Worm (Caenorhabditis elegans) whole organism, young adult: Measurements from ENCODE around the gene C09B9.2.

ENCODE experiments used
- C17E4.6 ChIP-seq: fragments of 200-800 bp; sonication (Bioruptor generic); IDR thresholded peaks from 2 replicates; pipeline ENCODE4 v1.3.6; 2022; ENCODE audit warnings: missing genetic modification reagents, missing genetic modification characterization, missing compliant biosample characterization
- F22D6.2 ChIP-seq: sonication (generic microtip); optimal IDR thresholded peaks from 2 replicates; lab custom pipeline; 2016; ENCODE audit warnings: mild to moderate bottlenecking, missing genetic modification characterization, missing compliant biosample characterization
- F23B12.7 ChIP-seq: sonication (generic microtip); optimal IDR thresholded peaks from 2 replicates; lab custom pipeline; 2017; ENCODE audit warnings: missing genetic modification characterization, mild to moderate bottlenecking, missing compliant biosample characterization, antibody characterized with exemption, moderate library complexity; ENCODE audit not compliant: insufficient read depth
- F52B5.7 ChIP-seq: sonication (generic microtip); optimal IDR thresholded peaks from 2 replicates; lab custom pipeline; 2016; ENCODE audit warnings: mild to moderate bottlenecking, missing genetic modification characterization, missing compliant biosample characterization
- K12H6.12 ChIP-seq: fragments of 200-800 bp; sonication (Bioruptor generic); optimal IDR thresholded peaks from 2 replicates; lab custom pipeline; 2018; ENCODE audit warnings: mild to moderate bottlenecking, missing genetic modification characterization, missing compliant biosample characterization
- Y53F4B.3 ChIP-seq: fragments of 200-800 bp; sonication (Bioruptor generic); IDR thresholded peaks from 2 replicates; pipeline ENCODE4 v1.3.6; 2022; ENCODE audit warnings: missing genetic modification reagents, missing genetic modification characterization, missing compliant biosample characterization
- Y56A3A.18 ChIP-seq: fragments of 200-800 bp; sonication (Bioruptor generic); IDR thresholded peaks from 2 replicates; pipeline ENCODE4 v1.3.6; 2022; ENCODE audit warnings: missing genetic modification reagents, missing genetic modification characterization, missing compliant biosample characterization
- Y67H2A.10 ChIP-seq: fragments of 200-800 bp; sonication (Bioruptor generic); conservative IDR thresholded peaks from 2 replicates; pipeline ENCODE4 v1.3.6; 2022; ENCODE audit warnings: missing genetic modification reagents, missing genetic modification characterization, missing compliant biosample characterization
- akir-1 ChIP-seq: fragments of 200-800 bp; sonication (Bioruptor generic); optimal IDR thresholded peaks from 2 replicates; lab custom pipeline; 2018; ENCODE audit warnings: mild to moderate bottlenecking, missing genetic modification characterization, moderate library complexity, missing compliant biosample characterization
- aptf-2 ChIP-seq: fragments of 200-800 bp; sonication (Bioruptor generic); conservative IDR thresholded peaks from 2 replicates; pipeline ENCODE4 v1.3.6; 2022; ENCODE audit warnings: missing genetic modification reagents, missing genetic modification characterization, missing compliant biosample characterization
- aptf-3 ChIP-seq: fragments of 200-800 bp; sonication (Bioruptor generic); IDR thresholded peaks from 2 replicates; pipeline ENCODE4 v1.3.6; 2022; ENCODE audit warnings: missing genetic modification characterization, missing compliant biosample characterization
- bed-1 ChIP-seq: fragments of 200-800 bp; sonication (Bioruptor generic); IDR thresholded peaks from 2 replicates; pipeline ENCODE4 v1.3.6; 2022; ENCODE audit warnings: missing genetic modification reagents, missing genetic modification characterization, missing compliant biosample characterization
- ccch-3 ChIP-seq: fragments of 200-800 bp; sonication (Bioruptor generic); optimal IDR thresholded peaks from 2 replicates; lab custom pipeline; 2018; ENCODE audit warnings: mild to moderate bottlenecking, missing genetic modification characterization, missing compliant biosample characterization
- ceh-100 ChIP-seq: fragments of 200-800 bp; sonication (Bioruptor generic); IDR thresholded peaks from 2 replicates; pipeline ENCODE4 v1.3.6; 2022; ENCODE audit warnings: missing genetic modification reagents, missing genetic modification characterization, missing compliant biosample characterization
- ceh-27 ChIP-seq: fragments of 200-800 bp; sonication (Bioruptor generic); optimal IDR thresholded peaks from 2 replicates; lab custom pipeline; 2018; ENCODE audit warnings: mild to moderate bottlenecking, missing genetic modification characterization, moderate library complexity, missing compliant biosample characterization
- ceh-79 ChIP-seq: sonication (generic microtip); optimal IDR thresholded peaks from 2 replicates; lab custom pipeline; 2017; ENCODE audit warnings: mild to moderate bottlenecking, missing genetic modification characterization, missing compliant biosample characterization
- ceh-91 ChIP-seq: fragments of 200-800 bp; sonication (Bioruptor generic); IDR thresholded peaks from 2 replicates; pipeline ENCODE4 v1.3.6; 2022; ENCODE audit warnings: missing genetic modification reagents, missing genetic modification characterization, missing compliant biosample characterization
- dox-1 ChIP-seq: fragments of 200-800 bp; sonication (Bioruptor generic); IDR thresholded peaks from 2 replicates; pipeline ENCODE4 v1.3.6; 2022; ENCODE audit warnings: missing genetic modification reagents, missing genetic modification characterization, missing compliant biosample characterization
- egrh-3 ChIP-seq: fragments of 200-800 bp; sonication (Bioruptor generic); IDR thresholded peaks from 2 replicates; pipeline ENCODE4 v1.3.6; 2022; ENCODE audit warnings: missing genetic modification reagents, missing genetic modification characterization, missing compliant biosample characterization
- fkh-3 ChIP-seq: sonication (generic microtip); optimal IDR thresholded peaks from 2 replicates; lab custom pipeline; 2016; ENCODE audit warnings: mild to moderate bottlenecking, missing genetic modification characterization, missing compliant biosample characterization
- him-1 ChIP-seq: sonication (generic microtip); optimal IDR thresholded peaks from 2 replicates; lab custom pipeline; 2016; ENCODE audit warnings: missing genotype, missing genetic modification reagents, missing genetic modification characterization, missing compliant biosample characterization
- hmg-20 ChIP-seq: fragments of 200-800 bp; sonication (Bioruptor generic); IDR thresholded peaks from 2 replicates; pipeline ENCODE4 v1.3.6; 2022; ENCODE audit warnings: missing genetic modification reagents, missing genetic modification characterization, missing compliant biosample characterization
- lir-1 ChIP-seq: fragments of 200-800 bp; sonication (Bioruptor generic); conservative IDR thresholded peaks from 2 replicates; pipeline ENCODE4 v1.3.6; 2022; ENCODE audit warnings: missing genetic modification reagents, missing genetic modification characterization, missing compliant biosample characterization
- madf-8 ChIP-seq: fragments of 200-800 bp; sonication (Bioruptor generic); conservative IDR thresholded peaks from 2 replicates; pipeline ENCODE4 v1.3.6; 2022; ENCODE audit warnings: missing genetic modification reagents, missing genetic modification characterization, missing compliant biosample characterization
- nfya-2 ChIP-seq: fragments of 200-800 bp; sonication (Bioruptor generic); IDR thresholded peaks from 2 replicates; pipeline ENCODE4 v1.3.6; 2022; ENCODE audit warnings: missing genetic modification reagents, missing genetic modification characterization, missing compliant biosample characterization
- nfyb-1 ChIP-seq: fragments of 200-800 bp; sonication (Bioruptor generic); IDR thresholded peaks from 2 replicates; pipeline ENCODE4 v1.3.6; 2022; ENCODE audit warnings: missing genetic modification reagents, missing genetic modification characterization, missing compliant biosample characterization
- nhr-80 ChIP-seq: sonication (generic microtip); optimal IDR thresholded peaks from 2 replicates; lab custom pipeline; 2016; ENCODE audit warnings: missing genetic modification characterization, missing compliant biosample characterization
- repo-1 ChIP-seq: sonication (generic microtip); optimal IDR thresholded peaks from 2 replicates; lab custom pipeline; 2017; ENCODE audit warnings: mild to moderate bottlenecking, missing genetic modification characterization, missing compliant biosample characterization
- sdz-38 ChIP-seq: sonication (generic microtip); optimal IDR thresholded peaks from 2 replicates; lab custom pipeline; 2016; ENCODE audit warnings: missing genotype, missing genetic modification characterization, missing compliant biosample characterization
- somi-1 ChIP-seq: fragments of 200-800 bp; sonication (Bioruptor generic); optimal IDR thresholded peaks from 2 replicates; lab custom pipeline; 2018; ENCODE audit warnings: mild to moderate bottlenecking, missing genetic modification characterization, missing compliant biosample characterization
- sptf-2 ChIP-seq: fragments of 200-800 bp; sonication (Bioruptor generic); optimal IDR thresholded peaks from 2 replicates; lab custom pipeline; 2018; ENCODE audit warnings: mild to moderate bottlenecking, missing genetic modification characterization, missing compliant biosample characterization
- xnd-1 ChIP-seq: sonication (generic microtip); optimal IDR thresholded peaks from 2 replicates; lab custom pipeline; 2016; ENCODE audit warnings: missing genotype, missing genetic modification reagents, missing genetic modification characterization, missing compliant biosample characterization
- zfh-2 ChIP-seq: fragments of 200-800 bp; sonication (Bioruptor generic); conservative IDR thresholded peaks from 2 replicates; pipeline ENCODE4 v1.3.6; 2022; ENCODE audit warnings: missing genetic modification reagents, missing genetic modification characterization, missing compliant biosample characterization
- zim-3 ChIP-seq: sonication (generic microtip); optimal IDR thresholded peaks from 2 replicates; lab custom pipeline; 2017; ENCODE audit warnings: mild to moderate bottlenecking, missing genetic modification characterization, moderate library complexity, missing compliant biosample characterization
- ztf-18 ChIP-seq: sonication (generic microtip); optimal IDR thresholded peaks from 2 replicates; lab custom pipeline; 2016; ENCODE audit warnings: missing genotype, mild to moderate bottlenecking, missing genetic modification characterization, missing compliant biosample characterization
- ztf-3 ChIP-seq: fragments of 200-800 bp; sonication (Bioruptor generic); optimal IDR thresholded peaks from 2 replicates; lab custom pipeline; 2018; ENCODE audit warnings: mild to moderate bottlenecking, missing genetic modification characterization, missing compliant biosample characterization
- ztf-6 ChIP-seq: fragments of 200-800 bp; sonication (Bioruptor generic); IDR thresholded peaks from 2 replicates; pipeline ENCODE4 v1.3.6; 2022; ENCODE audit warnings: missing genetic modification reagents, missing genetic modification characterization, missing compliant biosample characterization

C09B9.2 gene

ce11 chrIV:4995842-4996241, 33.2 kb upstream of the C09B9.2 start, which contains the start of gene ssq-2:
ssq-2 (plus strand) TSS chrIV:4996142.
- no peak for TF ChIP-seq lir-1 (GFP tag; lab: Robert Waterston, UW)
- no peak for TF ChIP-seq akir-1 (GFP tag; lab: Kevin White, UChicago)
- no peak for TF ChIP-seq F22D6.2
- no peak for TF ChIP-seq ztf-3 (GFP tag; lab: Kevin White, UChicago)
- no peak for TF ChIP-seq repo-1 (tag; lab: Kevin White, UChicago)
- no peak for TF ChIP-seq ceh-100 (GFP tag; lab: Robert Waterston, UW)
- TF ChIP-seq somi-1: no peak
- no peak for TF ChIP-seq F23B12.7 (tag; lab: Kevin White, UChicago)
- TF ChIP-seq nfya-2 (GFP tag; lab: Robert Waterston, UW): no peak
- TF ChIP-seq aptf-3 (GFP tag; lab: Robert Waterston, UW): no peak
- TF ChIP-seq ceh-27: no peak
- TF ChIP-seq nhr-80: no peak
- TF ChIP-seq Y53F4B.3 (GFP tag; lab: Robert Waterston, UW): no peak

ce11 chrIV:4996956-4997355, 32.1 kb upstream of the C09B9.2 start:
- TF ChIP-seq zfh-2 (GFP tag; lab: Robert Waterston, UW) (peak; percentile 70), egrh-3 (peak; percentile 86), ztf-6 (GFP tag; lab: Robert Waterston, UW) (no peak)

- TF ChIP-seq hmg-20 (GFP tag; lab: Robert Waterston, UW) (no peak), egrh-3 (no peak), xnd-1 (tag; lab: Kevin White, UChicago) (no peak), aptf-2 (GFP tag; lab: Robert Waterston, UW) (no peak), bed-1 (GFP tag; lab: Robert Waterston, UW) (no peak), madf-8 (GFP tag; lab: Robert Waterston, UW) (no peak), Y53F4B.3 (GFP tag; lab: Robert Waterston, UW) (no peak), somi-1 (no peak), sdz-38 (no peak), C17E4.6 (no peak), nhr-80 (no peak)
Observed at ce11 chrIV:5002448-5002847, 26.6 kb upstream of the C09B9.2 start, which contains the start of gene pes-1. pes-1 (plus strand) TSS chrIV:5002748.

ce11 chrIV:5005154-5005553, 23.9 kb upstream of the C09B9.2 start:
- TF ChIP-seq egrh-3 (no peak), nfyb-1 (GFP tag; lab: Robert Waterston, UW) (no peak), dox-1 (GFP tag; lab: Robert Waterston, UW) (no peak), madf-8 (GFP tag; lab: Robert Waterston, UW) (no peak), Y56A3A.18 (GFP tag; lab: Robert Waterston, UW) (no peak), him-1 (tag; lab: Kevin White, UChicago) (no peak), F52B5.7 (tag; lab: Kevin White, UChicago) (no peak), Y67H2A.10 (GFP tag; lab: Robert Waterston, UW) (no peak), zim-3 (no peak)

ce11 chrIV:5008378-5008777, 20.7 kb upstream of the C09B9.2 start, which contains the start of gene srm-2:
srm-2 (plus strand) TSS chrIV:5008678.
- TF ChIP-seq ceh-79 (tag; lab: Kevin White, UChicago) (no peak), K12H6.12 (no peak), ceh-91 (no peak), fkh-3 (tag; lab: Kevin White, UChicago) (no peak), bed-1 (GFP tag; lab: Robert Waterston, UW) (no peak), ccch-3 (GFP tag; lab: Kevin White, UChicago) (no peak), ztf-18 (no peak), egrh-3 (no peak), sptf-2 (no peak)
